Fruit fly (Drosophila melanogaster) whole organism, wandering third instar larva: Measurements from ENCODE around the gene Muc91C.

ENCODE experiments used
- Hnf4 ChIP-seq: fragments of 200-800 bp; sonication (Bioruptor generic); optimal IDR thresholded peaks from 2 replicates; lab custom pipeline; 2016; ENCODE audit warnings: missing biosample characterization, mild to moderate bottlenecking, missing genetic modification characterization
- h ChIP-seq: fragments of 200-800 bp; sonication (Bioruptor generic); optimal IDR thresholded peaks from 3 replicates; lab custom pipeline; 2016; ENCODE audit warnings: missing biosample characterization, mild to moderate bottlenecking, missing genetic modification characterization
- psq ChIP-seq: fragments of 200-800 bp; sonication (Bioruptor generic); optimal IDR thresholded peaks from 3 replicates; lab custom pipeline; 2017; ENCODE audit warnings: missing biosample characterization, mild to moderate bottlenecking, missing genetic modification characterization, moderate library complexity
- sage ChIP-seq: fragments of 200-800 bp; sonication (Bioruptor generic); optimal IDR thresholded peaks from 2 replicates; lab custom pipeline; 2016; ENCODE audit warnings: missing biosample characterization, mild to moderate bottlenecking, missing genetic modification characterization

DNA sequence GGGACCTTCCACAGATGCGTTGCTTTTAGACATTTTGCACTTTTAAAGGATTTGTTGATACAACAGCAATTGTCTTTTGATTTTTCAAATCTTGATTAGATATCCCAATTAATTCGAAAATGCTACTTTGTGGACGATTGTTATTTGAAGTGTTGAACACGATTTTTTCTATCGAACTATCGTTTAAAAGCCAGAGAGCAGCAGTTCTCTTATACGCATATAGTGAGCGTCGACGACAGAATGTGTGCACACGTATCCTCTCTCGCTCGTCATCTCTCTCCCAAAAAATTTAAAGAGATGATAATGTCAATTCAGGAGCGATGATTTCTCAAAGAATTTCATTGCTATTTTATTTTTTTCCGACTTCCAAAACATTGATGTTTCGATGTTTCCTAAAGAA lies 30.0 kb upstream of the Muc91C start, which contains the start of gene CG34283:
- TF ChIP-seq sage (no peak), Hnf4 (GFP tag; lab: Kevin White, UChicago) (no peak), h (GFP tag; lab: Kevin White, UChicago) (no peak), psq (GFP tag; lab: Kevin White, UChicago) (no peak)
